Worm (Caenorhabditis elegans): ENCODE results near the gene col-160.

- TF ChIP-seq nfya-1 (tag; optimal IDR thresholded peaks at IDR 0.05; ENCODE audit: borderline replicate concordance, insufficient read depth) (no peak), nhr-27 (tag; optimal IDR thresholded peaks at IDR 0.05) (no peak), F57C9.4 (tag; optimal IDR thresholded peaks at IDR 0.05) (no peak), lir-1 (GFP tag; conservative IDR thresholded peaks at IDR 0.05) (no peak), tbx-9 (tag; optimal IDR thresholded peaks at IDR 0.05; ENCODE audit: borderline replicate concordance) (no peak), unc-62 (GFP tag; optimal IDR thresholded peaks at IDR 0.05) (no peak), unc-130 (GFP tag; optimal IDR thresholded peaks at IDR 0.05) (no peak), rpc-1 (optimal IDR thresholded peaks at IDR 0.05) (no peak), rpc-1 (tag; optimal IDR thresholded peaks at IDR 0.05) (no peak)
These were observed 28.3 kb downstream of the col-160 start for ce11 chrV:13173718-13174117.
